Worm (Caenorhabditis elegans) whole organism, L2 larva: ENCODE measurements around the gene T25E4.2.

Experiments
- ceh-82 ChIP-seq: fragments of 150-350 bp; optimal IDR thresholded peaks from 2 replicates; lab custom pipeline; 2014; ENCODE audit warnings: missing biosample characterization, missing genetic modification characterization
- nhr-6 ChIP-seq: fragments of 150-350 bp; optimal IDR thresholded peaks from 2 replicates; lab custom pipeline; 2014; ENCODE audit warnings: missing biosample characterization, missing genetic modification characterization

- TF ChIP-seq nhr-6, result no peak
- TF ChIP-seq ceh-82 (tag; lab: Kevin White, UChicago), result no peak
Measured at ce11 chrII:5533642-5534041, 48.6 kb downstream of the T25E4.2 start, which contains the start of gene hlh-26.
